Fruit fly (Drosophila melanogaster): Measurements from ENCODE around the gene sni.

Gene sni

dm6 chrX:8243966-8244895 is at the start of gene sni:
TSS of gene sni (minus strand) at chrX:8244016.
- TF ChIP-seq Pif1B (GFP tag; optimal IDR thresholded peaks at IDR 0.05), result no peak
- no peak for TF ChIP-seq EcR (GFP tag; optimal IDR thresholded peaks at IDR 0.05)
- TF ChIP-seq CG12605 (GFP tag; IDR thresholded peaks at IDR 0.05), result peak; percentile 25; the same call in 1 of the 2 replicates
- TF ChIP-seq CG4496 (GFP tag; IDR thresholded peaks at IDR 0.05), result 0 out of 3 replicates have a peak, but pooled peaks have one; percentile 43
- peak; percentile 4 for TF ChIP-seq CG34367 (tag; optimal IDR thresholded peaks at IDR 0.05)
- no peak for TF ChIP-seq CG14655 (GFP tag; optimal IDR thresholded peaks at IDR 0.05)
- peak; percentile 41; the same call in 1 of the 2 replicates for TF ChIP-seq CG32121 (GFP tag; IDR thresholded peaks at IDR 0.05)
- peak; percentile 46 for TF ChIP-seq Ets98B (GFP tag; IDR thresholded peaks at IDR 0.05)
- TF ChIP-seq fd96Ca (GFP tag; IDR thresholded peaks at IDR 0.05), result peak; percentile 11; the same call in 1 of the 3 replicates
- peak; percentile 39 for TF ChIP-seq CG8301 (tag; optimal IDR thresholded peaks at IDR 0.05)
- TF ChIP-seq D1 (tag; optimal IDR thresholded peaks at IDR 0.05), result no peak
- no peak for TF ChIP-seq rn (GFP tag; IDR thresholded peaks at IDR 0.05)
- peak; percentile 46 for TF ChIP-seq Pif1A (GFP tag; optimal IDR thresholded peaks at IDR 0.05)
- no peak for TF ChIP-seq CG10348 (GFP tag; IDR thresholded peaks at IDR 0.05)
- TF ChIP-seq CG17806 (tag; optimal IDR thresholded peaks at IDR 0.05), result peak; percentile 29
- peak; percentile 20 for TF ChIP-seq CG15710 (tag; optimal IDR thresholded peaks at IDR 0.05)
- peak; percentile 40 for TF ChIP-seq CG9948 (tag; optimal IDR thresholded peaks at IDR 0.05)
- no peak for TF ChIP-seq CG13204 (GFP tag; optimal IDR thresholded peaks at IDR 0.05)
- TF ChIP-seq gl (tag; optimal IDR thresholded peaks at IDR 0.05), result peak; percentile 14
- peak; percentile 39 for TF ChIP-seq CG8159 (tag; optimal IDR thresholded peaks at IDR 0.05)
- peak; percentile 29 for TF ChIP-seq Snoo (tag; optimal IDR thresholded peaks at IDR 0.05)

dm6 chrX:8286859-8287258 is 43.0 kb upstream of the sni start:
- TF ChIP-seq CG14655 (GFP tag; optimal IDR thresholded peaks at IDR 0.05) (no peak), CG8159 (tag; optimal IDR thresholded peaks at IDR 0.05) (no peak), Snoo (tag; optimal IDR thresholded peaks at IDR 0.05) (no peak), CG17806 (tag; optimal IDR thresholded peaks at IDR 0.05) (no peak), EcR (GFP tag; optimal IDR thresholded peaks at IDR 0.05) (no peak), CG4496 (GFP tag; IDR thresholded peaks at IDR 0.05) (no peak)

dm6 chrX:8285052-8285451 is 41.2 kb upstream of the sni start:
- TF ChIP-seq CG32121 (GFP tag; IDR thresholded peaks at IDR 0.05) (no peak), CG10348 (GFP tag; IDR thresholded peaks at IDR 0.05) (no peak), Ets98B (GFP tag; IDR thresholded peaks at IDR 0.05) (no peak), Snoo (tag; optimal IDR thresholded peaks at IDR 0.05) (no peak), fd96Ca (GFP tag; IDR thresholded peaks at IDR 0.05) (no peak)

- no peak; the same call in 2 of the 3 replicates for TF ChIP-seq CG4496 (GFP tag; IDR thresholded peaks at IDR 0.05)
- peak; percentile 43; the same call in 1 of the 3 replicates for TF ChIP-seq fd96Ca (GFP tag; IDR thresholded peaks at IDR 0.05)
- peak; percentile 44 for TF ChIP-seq Snoo (tag; optimal IDR thresholded peaks at IDR 0.05)
- peak; percentile 51 for TF ChIP-seq CG14655 (GFP tag; optimal IDR thresholded peaks at IDR 0.05)
- TF ChIP-seq CG12605 (GFP tag; IDR thresholded peaks at IDR 0.05), result no peak
- TF ChIP-seq CG17806 (tag; optimal IDR thresholded peaks at IDR 0.05), result peak; percentile 11
- peak; percentile 19; the same call in 1 of the 2 replicates for TF ChIP-seq Ets98B (GFP tag; IDR thresholded peaks at IDR 0.05)
- TF ChIP-seq CG13204 (GFP tag; optimal IDR thresholded peaks at IDR 0.05), result no peak
- TF ChIP-seq CG8159 (tag; optimal IDR thresholded peaks at IDR 0.05), result peak; percentile 58
- no peak for TF ChIP-seq Pif1B (GFP tag; optimal IDR thresholded peaks at IDR 0.05)
- TF ChIP-seq rn (GFP tag; IDR thresholded peaks at IDR 0.05), result no peak
- TF ChIP-seq CG10348 (GFP tag; IDR thresholded peaks at IDR 0.05), result no peak
- TF ChIP-seq CG32121 (GFP tag; IDR thresholded peaks at IDR 0.05), result peak; percentile 21; the same call in 1 of the 2 replicates
- TF ChIP-seq Pif1A (GFP tag; optimal IDR thresholded peaks at IDR 0.05), result peak; percentile 36
- TF ChIP-seq EcR (GFP tag; optimal IDR thresholded peaks at IDR 0.05), result no peak
- TF ChIP-seq CG8301 (tag; optimal IDR thresholded peaks at IDR 0.05), result peak; percentile 34
- TF ChIP-seq CG9948 (tag; optimal IDR thresholded peaks at IDR 0.05), result peak; percentile 43
- TF ChIP-seq CG34367 (tag; optimal IDR thresholded peaks at IDR 0.05), result peak; percentile 20
- TF ChIP-seq D1 (tag; optimal IDR thresholded peaks at IDR 0.05), result no peak
- peak; percentile 47 for TF ChIP-seq CG15710 (tag; optimal IDR thresholded peaks at IDR 0.05)
- no peak for TF ChIP-seq gl (tag; optimal IDR thresholded peaks at IDR 0.05)
Observed at dm6 chrX:8273799-8274484, 30.1 kb upstream of the sni start, which contains the start of gene CG15343. TSS of gene CG15343 (minus strand) at chrX:8273806.

- TF ChIP-seq fd96Ca (GFP tag; IDR thresholded peaks at IDR 0.05) (no peak), CG12605 (GFP tag; IDR thresholded peaks at IDR 0.05) (0 out of 2 replicates have a peak, but pooled peaks have one; percentile 8)
Observed at dm6 chrX:8273291-8273690, 29.5 kb upstream of the sni start, which contains the start of gene CG1636. TSS of gene CG1636 (plus strand) at chrX:8273412.
